Worm (Caenorhabditis elegans) whole organism, L4/young adult: ENCODE data around the gene phf-5.

ENCODE experiments used
- W03F9.2 ChIP-seq: fragments of 150-350 bp; optimal IDR thresholded peaks from 2 replicates; lab custom pipeline; 2014; ENCODE audit warnings: missing biosample characterization, missing genetic modification characterization
- dao-5 ChIP-seq: sonication (generic microtip); optimal IDR thresholded peaks from 2 replicates; lab custom pipeline; 2016; ENCODE audit warnings: missing genotype, missing genetic modification characterization, moderate library complexity, missing compliant biosample characterization
- him-1 ChIP-seq: sonication (generic microtip); optimal IDR thresholded peaks from 2 replicates; lab custom pipeline; 2016; ENCODE audit warnings: missing genotype, missing genetic modification reagents, missing genetic modification characterization, missing compliant biosample characterization

phf-5 gene

DNA sequence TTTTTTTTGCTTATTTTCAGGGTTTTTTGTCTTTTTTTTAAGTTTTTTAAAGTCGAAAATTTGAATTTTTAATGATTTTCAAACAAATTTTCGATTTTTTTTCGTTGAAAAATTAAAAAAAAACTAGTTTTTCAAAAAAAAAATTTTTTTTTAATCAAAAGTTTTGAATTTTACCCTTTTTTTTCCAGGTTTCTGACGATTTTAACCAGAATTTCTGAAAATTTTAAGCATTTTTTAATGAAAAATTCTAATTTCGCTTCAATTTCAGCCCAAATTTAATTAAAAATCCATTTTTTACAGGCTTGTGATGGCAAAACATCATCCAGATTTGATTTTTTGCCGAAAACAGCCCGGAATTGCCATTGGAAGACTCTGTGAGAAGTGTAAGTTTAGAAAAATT, at the start of gene phf-5:
TSS of gene phf-5 (plus strand) at position 301 of the 400 bp plus-strand sequence.
- TF ChIP-seq W03F9.2 (tag; lab: Kevin White, UChicago) (no peak), him-1 (tag; lab: Kevin White, UChicago) (no peak), dao-5 (tag; lab: Kevin White, UChicago) (no peak)

DNA sequence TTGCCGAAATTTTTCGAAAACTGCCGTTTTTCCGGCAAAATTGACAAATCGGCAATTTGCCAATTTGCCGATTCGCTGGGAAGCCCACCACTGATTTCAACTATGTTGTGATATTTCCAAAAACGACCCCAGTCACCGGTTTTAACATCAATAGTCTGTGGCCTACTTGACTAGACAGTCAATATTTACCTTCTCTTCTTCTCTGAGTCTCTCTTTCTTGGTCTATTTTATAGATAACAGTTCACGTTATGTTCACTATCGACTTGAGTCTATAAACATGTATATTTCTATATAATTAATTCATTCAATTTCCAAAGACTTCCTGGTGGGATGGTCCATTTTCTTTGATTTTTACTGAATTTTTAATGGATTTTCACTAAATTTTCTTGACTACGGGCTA, 48.6 kb upstream of the phf-5 start:
- TF ChIP-seq him-1 (tag; lab: Kevin White, UChicago) (no peak), dao-5 (tag; lab: Kevin White, UChicago) (no peak), W03F9.2 (tag; lab: Kevin White, UChicago) (no peak)

DNA sequence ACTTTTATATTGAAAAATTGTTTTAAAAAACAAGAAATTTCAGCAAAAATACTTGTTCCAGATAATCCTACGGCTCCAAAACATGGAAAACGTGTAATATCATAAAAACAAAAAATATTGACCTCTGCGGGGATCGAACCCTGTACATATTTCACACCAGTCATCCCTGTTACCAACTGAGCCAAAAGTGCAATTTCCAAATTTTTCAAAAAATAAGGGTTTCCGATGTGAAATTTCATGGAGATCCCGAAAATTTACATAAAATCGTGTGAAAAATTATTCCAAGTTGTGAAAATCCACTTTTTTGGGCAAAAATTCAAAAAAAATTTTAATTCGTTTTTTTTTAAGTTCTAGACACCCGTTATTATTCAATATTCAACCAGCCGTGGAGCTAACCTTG, 39.2 kb upstream of the phf-5 start:
- TF ChIP-seq dao-5 (tag; lab: Kevin White, UChicago), result no peak
- TF ChIP-seq him-1 (tag; lab: Kevin White, UChicago), result no peak
- TF ChIP-seq W03F9.2 (tag; lab: Kevin White, UChicago), result no peak

DNA sequence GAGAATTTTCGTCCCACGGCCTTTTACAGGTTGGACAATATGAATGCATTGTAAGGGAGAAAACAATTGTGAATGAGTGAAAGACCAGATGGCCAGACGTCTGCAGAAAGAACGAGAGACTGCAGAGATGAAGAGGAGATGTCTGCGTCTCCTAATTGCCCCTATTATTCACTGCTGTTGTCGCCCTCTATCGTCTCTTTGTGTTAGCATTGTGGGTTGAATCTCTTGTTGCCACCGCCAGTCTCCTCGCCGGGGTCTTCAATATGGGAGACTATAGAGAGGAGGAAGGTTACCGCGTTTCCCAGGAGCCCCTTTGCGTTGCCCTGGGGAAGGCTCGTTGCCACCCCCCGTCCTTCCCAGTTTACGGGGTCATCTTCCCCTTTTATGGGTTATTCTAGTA, 38.5 kb upstream of the phf-5 start, which contains the start of gene Y54F10BM.9:
TSS of gene Y54F10BM.9 (minus strand) at position 61 of the 400 bp plus-strand sequence.
- TF ChIP-seq him-1 (tag; lab: Kevin White, UChicago) (no peak), dao-5 (tag; lab: Kevin White, UChicago) (no peak), W03F9.2 (tag; lab: Kevin White, UChicago) (no peak)

DNA sequence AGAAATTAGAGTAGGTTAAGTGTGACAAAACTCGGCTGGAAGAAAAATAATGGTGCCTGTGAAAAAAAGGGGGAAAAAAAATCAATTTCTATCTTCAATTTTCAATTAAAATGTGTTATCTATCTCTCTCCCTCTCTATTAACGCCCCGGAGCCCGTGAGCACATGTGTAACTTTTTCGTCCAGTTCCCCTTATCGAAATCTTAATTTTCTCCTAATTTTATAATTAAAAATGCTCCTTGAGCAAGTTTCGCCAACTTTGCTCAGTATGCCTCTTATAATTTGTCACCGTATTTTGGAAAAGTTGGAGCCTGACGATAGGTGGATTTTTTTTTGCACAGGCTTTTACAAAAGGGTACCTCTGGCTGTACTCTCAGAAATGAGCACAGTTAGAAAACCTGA, 35.3 kb upstream of the phf-5 start, which contains the start of the genes fbxa-1 and Y54F10BM.20:
TSS of gene fbxa-1 (minus strand) at position 101 of the 400 bp plus-strand sequence.
TSS of gene Y54F10BM.20 (plus strand) at position 231 of the 400 bp plus-strand sequence.
- TF ChIP-seq dao-5 (tag; lab: Kevin White, UChicago), result no peak
- TF ChIP-seq W03F9.2 (tag; lab: Kevin White, UChicago), result no peak

DNA sequence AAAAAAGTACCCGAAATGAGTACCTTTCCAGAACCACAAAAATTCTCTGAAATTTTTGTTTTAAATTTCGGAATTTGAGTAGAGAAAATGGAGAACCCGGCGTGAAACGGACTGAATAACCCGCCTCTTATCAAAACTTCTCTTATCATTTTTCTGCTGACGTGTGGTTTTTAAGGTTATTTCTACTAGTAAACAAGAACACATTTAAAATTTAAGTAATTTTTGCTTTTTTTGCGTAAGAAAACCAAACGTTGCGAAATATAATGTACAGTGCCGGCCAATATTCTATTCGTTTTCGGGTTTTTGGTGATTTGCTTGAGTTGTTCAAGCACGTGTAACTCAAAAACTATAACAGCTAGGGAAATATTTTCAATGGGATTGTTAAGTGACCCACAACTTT, 32.4 kb upstream of the phf-5 start:
- TF ChIP-seq him-1 (tag; lab: Kevin White, UChicago) (no peak), dao-5 (tag; lab: Kevin White, UChicago) (no peak), W03F9.2 (tag; lab: Kevin White, UChicago) (no peak)

DNA sequence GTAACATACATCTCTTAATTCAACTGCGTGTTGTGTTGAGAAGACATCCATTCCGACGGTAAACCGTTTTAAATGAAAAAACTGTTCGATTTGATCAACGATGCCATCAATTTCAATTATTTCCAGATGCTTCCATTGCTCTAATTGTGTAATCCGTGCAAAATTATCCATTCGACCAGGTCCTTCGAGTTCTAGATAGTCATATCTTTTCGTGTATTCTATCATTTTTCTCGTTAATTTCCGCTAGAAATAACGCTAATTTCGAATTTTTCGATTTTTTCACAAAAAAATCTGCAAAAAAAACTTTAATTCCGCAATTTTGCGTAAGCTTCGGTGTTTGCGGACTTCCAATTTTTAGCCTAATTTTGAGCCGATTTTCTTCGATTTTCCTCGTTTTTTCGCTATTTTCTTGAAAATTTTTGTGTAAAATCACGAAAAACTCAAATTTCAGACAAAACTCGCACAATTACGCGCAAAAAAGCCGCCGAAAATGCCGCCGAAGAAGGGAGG, 29.3 kb upstream of the phf-5 start, which contains the start of the genes fbxa-66 and iffb-1:
TSS of gene fbxa-66 (minus strand) at position 51 of the 510 bp plus-strand sequence.
TSS of gene iffb-1 (plus strand) at position 452 of the 510 bp plus-strand sequence.
- TF ChIP-seq him-1 (tag; lab: Kevin White, UChicago) (no peak), dao-5 (tag; lab: Kevin White, UChicago) (no peak), W03F9.2 (tag; lab: Kevin White, UChicago) (no peak)

DNA sequence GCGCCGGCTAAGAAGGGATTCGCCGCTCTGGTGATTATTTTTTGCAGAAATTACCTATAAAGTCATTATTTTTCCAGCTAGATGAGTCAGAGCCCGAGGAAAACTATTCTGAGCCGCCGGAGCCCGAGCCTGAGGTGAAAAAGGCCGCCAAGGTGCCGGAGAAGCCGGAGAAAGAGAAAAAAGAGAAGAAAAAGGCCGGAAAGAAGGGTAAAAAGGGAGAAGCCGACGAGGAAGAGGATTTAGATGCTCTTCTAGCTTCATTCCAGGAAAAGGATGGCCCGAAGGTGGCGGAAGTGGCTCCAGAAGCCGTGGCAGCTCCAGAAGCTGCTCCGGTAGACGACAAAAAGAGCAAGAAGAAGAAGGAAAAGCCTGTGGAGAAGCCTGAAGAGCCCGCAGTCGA, 28.7 kb upstream of the phf-5 start:
- TF ChIP-seq W03F9.2 (tag; lab: Kevin White, UChicago) (no peak), dao-5 (tag; lab: Kevin White, UChicago) (no peak), him-1 (tag; lab: Kevin White, UChicago) (no peak)

DNA sequence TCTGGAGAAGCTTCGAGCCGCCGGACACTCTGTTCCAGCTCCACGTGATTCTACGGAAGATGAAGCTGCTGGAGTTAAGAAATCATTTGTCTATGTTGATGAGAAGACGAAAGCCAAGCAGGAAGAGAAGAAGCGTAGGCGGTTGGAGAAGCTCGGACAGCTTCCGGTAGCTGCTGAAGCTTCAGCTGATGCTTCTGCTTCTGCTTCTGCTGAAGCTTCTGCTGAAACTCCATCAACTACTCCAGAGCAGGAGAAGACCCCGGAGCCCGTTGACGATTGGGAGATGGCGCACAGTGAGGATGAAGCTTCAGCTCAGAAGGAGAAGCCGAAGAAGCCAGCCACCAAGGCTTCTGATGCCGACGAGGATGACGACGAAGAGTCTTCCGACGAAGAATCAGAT, 26.9 kb upstream of the phf-5 start:
- no peak for TF ChIP-seq him-1 (tag; lab: Kevin White, UChicago)
- no peak for TF ChIP-seq dao-5 (tag; lab: Kevin White, UChicago)
- no peak for TF ChIP-seq W03F9.2 (tag; lab: Kevin White, UChicago)

DNA sequence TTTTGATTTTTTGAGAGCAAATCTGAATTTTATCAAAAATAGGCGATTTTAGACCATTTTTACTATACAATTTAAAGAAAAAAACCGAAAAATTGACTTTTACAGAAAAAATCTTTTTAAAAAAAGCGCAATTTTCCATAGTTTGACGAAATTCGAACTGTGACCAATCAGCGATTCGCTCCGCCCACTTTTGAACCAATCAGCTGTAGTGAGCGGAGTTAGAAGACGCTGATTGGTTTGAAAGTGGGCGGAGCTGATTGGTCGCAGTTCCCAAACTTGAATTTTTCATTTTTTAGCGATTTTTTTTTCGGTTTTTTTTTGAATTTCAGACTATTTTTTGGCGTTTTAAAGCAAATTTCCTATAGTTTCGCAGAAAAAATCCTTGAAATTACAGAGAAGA, 18.7 kb upstream of the phf-5 start:
- TF ChIP-seq him-1 (tag; lab: Kevin White, UChicago) (no peak), dao-5 (tag; lab: Kevin White, UChicago) (no peak), W03F9.2 (tag; lab: Kevin White, UChicago) (no peak)

DNA sequence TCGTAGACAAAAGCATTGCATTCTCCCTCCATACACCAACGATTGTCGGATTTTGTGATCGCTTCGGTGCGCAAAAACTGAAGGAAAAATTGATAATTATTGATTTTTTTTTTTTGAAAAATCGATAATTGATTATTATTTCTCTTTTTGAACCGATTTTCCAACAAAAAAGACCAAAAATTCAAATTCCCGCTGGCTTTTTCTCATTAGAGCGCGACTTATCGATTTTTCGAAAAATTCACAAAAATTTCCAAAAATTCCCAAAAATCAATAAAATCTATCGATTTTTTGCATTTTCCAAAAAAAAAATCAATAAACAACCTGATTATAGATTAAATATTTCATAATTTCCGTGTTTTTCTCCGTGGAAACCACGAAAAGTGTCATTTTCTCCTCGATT, 14.8 kb upstream of the phf-5 start:
- TF ChIP-seq him-1 (tag; lab: Kevin White, UChicago) (no peak), W03F9.2 (tag; lab: Kevin White, UChicago) (no peak), dao-5 (tag; lab: Kevin White, UChicago) (no peak)

DNA sequence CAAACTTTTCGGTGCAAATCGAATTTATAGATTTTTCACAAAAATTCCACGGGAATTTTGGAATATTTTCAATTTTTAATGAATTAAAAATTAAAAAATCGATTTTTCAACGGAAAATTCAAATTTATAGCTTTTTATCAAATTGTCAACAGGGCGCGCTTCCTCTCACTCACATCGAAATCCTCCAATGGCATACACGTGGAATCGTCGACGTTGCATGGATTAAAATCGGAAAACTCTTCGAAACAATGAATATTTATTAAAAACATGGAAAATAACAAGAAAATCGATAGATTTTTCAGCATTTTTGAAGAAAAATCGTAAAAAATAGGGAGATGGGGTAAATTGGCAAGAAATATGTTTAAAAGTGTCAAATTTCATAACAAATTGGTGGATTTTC, 14.0 kb upstream of the phf-5 start, which contains the start of gene Y54F10BM.12:
TSS of gene Y54F10BM.12 (minus strand) at position 344 of the 400 bp plus-strand sequence.
- no peak for TF ChIP-seq dao-5 (tag; lab: Kevin White, UChicago)
- TF ChIP-seq him-1 (tag; lab: Kevin White, UChicago), result no peak
- TF ChIP-seq W03F9.2 (tag; lab: Kevin White, UChicago), result no peak

DNA sequence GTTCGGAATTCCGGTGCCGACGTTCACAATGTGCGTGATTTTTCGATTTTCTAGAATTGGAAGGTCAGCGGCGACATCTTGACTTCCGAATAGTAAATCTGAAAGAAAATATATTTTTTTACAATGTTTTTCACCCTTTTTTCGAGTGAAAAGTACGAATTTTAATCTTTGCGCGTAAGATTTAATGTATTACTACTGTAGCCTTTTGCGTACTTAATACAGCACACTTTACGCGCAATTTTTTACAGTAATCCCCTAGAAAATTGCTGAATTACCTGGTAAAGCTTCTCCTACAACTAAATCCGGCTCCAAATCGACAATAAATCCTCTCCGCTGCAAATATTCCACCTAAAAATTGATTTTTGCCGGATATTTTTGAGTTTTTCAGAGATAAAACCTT, 13.0 kb upstream of the phf-5 start:
- TF ChIP-seq him-1 (tag; lab: Kevin White, UChicago) (no peak), dao-5 (tag; lab: Kevin White, UChicago) (no peak), W03F9.2 (tag; lab: Kevin White, UChicago) (no peak)

DNA sequence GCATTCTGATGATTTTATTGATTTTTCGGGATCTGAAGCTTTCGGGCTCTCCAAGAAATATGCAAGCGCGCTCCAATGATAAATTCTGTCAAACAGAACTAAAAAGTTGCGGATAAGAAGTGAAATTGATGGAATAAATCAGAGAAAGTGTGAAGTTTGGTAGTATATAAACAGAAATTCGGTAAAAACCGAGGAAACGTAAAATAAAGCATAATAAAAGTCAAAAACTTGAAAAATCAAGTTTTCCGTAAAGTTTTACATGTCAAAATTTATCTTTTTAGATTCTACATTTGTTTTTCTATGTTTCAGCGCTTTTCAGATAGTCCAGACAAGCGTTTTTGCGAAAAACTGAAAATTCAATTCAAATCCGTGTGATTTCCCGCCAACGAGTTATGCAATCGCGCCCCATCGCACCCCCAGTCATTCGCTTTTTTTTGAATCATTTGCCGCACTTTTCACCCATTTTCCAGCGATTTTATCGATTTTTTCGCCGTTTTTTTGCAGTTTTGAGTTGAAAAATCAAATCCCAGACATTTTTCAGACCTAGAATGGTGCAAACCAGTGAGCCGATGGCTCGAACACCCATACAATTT, 12.2 kb upstream of the phf-5 start, which contains the start of the genes Y54F10BM.13 and ppm-1.D:
TSS of gene Y54F10BM.13 (minus strand) at position 51 of the 593 bp plus-strand sequence.
TSS of gene ppm-1.D (plus strand) at position 540 of the 593 bp plus-strand sequence.
- no peak for TF ChIP-seq dao-5 (tag; lab: Kevin White, UChicago)
- TF ChIP-seq W03F9.2 (tag; lab: Kevin White, UChicago), result no peak
- no peak for TF ChIP-seq him-1 (tag; lab: Kevin White, UChicago)
